Worm (Caenorhabditis elegans) whole organism, L3 larva: ENCODE data around the gene pgp-11.

Experiments
- R02D3.7 ChIP-seq: fragments of 150-350 bp; optimal IDR thresholded peaks from 2 replicates; lab custom pipeline; 2014; ENCODE audit warnings: missing biosample characterization, missing genetic modification characterization
- ama-1 ChIP-seq: fragments of 150-350 bp; optimal IDR thresholded peaks from 2 replicates; lab custom pipeline; 2018
- ceh-28 ChIP-seq: fragments of 150-350 bp; optimal IDR thresholded peaks from 2 replicates; lab custom pipeline; 2014; ENCODE audit warnings: missing biosample characterization, missing genetic modification reagents, missing genetic modification characterization
- ceh-82 ChIP-seq: fragments of 150-350 bp; optimal IDR thresholded peaks from 2 replicates; lab custom pipeline; 2014; ENCODE audit warnings: missing biosample characterization, missing genetic modification characterization
- ceh-9 ChIP-seq: sonication (generic microtip); optimal IDR thresholded peaks from 2 replicates; lab custom pipeline; 2018; ENCODE audit warnings: missing biosample characterization, missing genetic modification characterization
- daf-12 ChIP-seq: fragments of 150-350 bp; optimal IDR thresholded peaks from 2 replicates; lab custom pipeline; 2014; ENCODE audit warnings: missing biosample characterization, missing genetic modification reagents, missing genetic modification characterization
- egl-27 ChIP-seq: sonication (generic microtip); optimal IDR thresholded peaks from 4 replicates; lab custom pipeline; 2017; ENCODE audit warnings: missing biosample characterization, missing genetic modification reagents, missing genetic modification characterization
- egl-5 ChIP-seq: fragments of 150-350 bp; optimal IDR thresholded peaks from 2 replicates; lab custom pipeline; 2017; ENCODE audit warnings: missing biosample characterization, missing genetic modification reagents, missing genetic modification characterization, inconsistent platforms
- elt-2 ChIP-seq: sonication (generic microtip); optimal IDR thresholded peaks from 2 replicates; lab custom pipeline; 2016; ENCODE audit warnings: missing genetic modification reagents, mild to moderate bottlenecking, missing genetic modification characterization, missing compliant biosample characterization
- elt-3 ChIP-seq, 3 experiments: fragments of 150-350 bp in 1 of 3; sonication (generic microtip) in 2 of 3; optimal IDR thresholded peaks; 2 replicates in 2 of 3; 4 replicates in 1 of 3; lab custom pipeline; 2014 to 2017; ENCODE audit warnings: missing biosample characterization in 3 of 3, missing genetic modification characterization in 3 of 3
- eor-1 ChIP-seq, 2 experiments: fragments of 150-350 bp; optimal IDR thresholded peaks; 2 replicates each; lab custom pipeline; 2014 to 2018; ENCODE audit warnings: missing biosample characterization in 2 of 2, missing genetic modification characterization in 2 of 2
- fkh-10 ChIP-seq: sonication (generic microtip); optimal IDR thresholded peaks from 2 replicates; lab custom pipeline; 2017; ENCODE audit warnings: missing biosample characterization, missing genetic modification reagents, missing genetic modification characterization
- fos-1 ChIP-seq: fragments of 150-350 bp; optimal IDR thresholded peaks from 2 replicates; lab custom pipeline; 2014; ENCODE audit warnings: missing biosample characterization, missing genetic modification characterization
- hmg-11 ChIP-seq: sonication (generic microtip); optimal IDR thresholded peaks from 2 replicates; lab custom pipeline; 2016; ENCODE audit warnings: missing genetic modification characterization, missing compliant biosample characterization
- jun-1 ChIP-seq: fragments of 150-350 bp; optimal IDR thresholded peaks from 2 replicates; lab custom pipeline; 2014; ENCODE audit warnings: missing biosample characterization, missing genetic modification reagents, missing genetic modification characterization
- lin-15B ChIP-seq: fragments of 150-350 bp; optimal IDR thresholded peaks from 2 replicates; lab custom pipeline; 2014; ENCODE audit warnings: missing biosample characterization, missing genetic modification characterization
- lin-39 ChIP-seq: fragments of 150-350 bp; optimal IDR thresholded peaks from 2 replicates; lab custom pipeline; 2018; ENCODE audit warnings: missing biosample characterization, missing genetic modification reagents, missing genetic modification characterization
- lsy-12 ChIP-seq: sonication (generic microtip); optimal IDR thresholded peaks from 2 replicates; lab custom pipeline; 2016; ENCODE audit warnings: mild to moderate bottlenecking, missing genetic modification characterization, missing compliant biosample characterization
- mdl-1 ChIP-seq: fragments of 150-350 bp; optimal IDR thresholded peaks from 2 replicates; lab custom pipeline; 2014; ENCODE audit warnings: missing biosample characterization, missing genetic modification characterization
- mml-1 ChIP-seq: fragments of 150-350 bp; sonication (generic microtip); optimal IDR thresholded peaks from 3 replicates; lab custom pipeline; 2014; ENCODE audit warnings: missing biosample characterization, missing genetic modification characterization
- nhr-11 ChIP-seq: fragments of 150-350 bp; optimal IDR thresholded peaks from 2 replicates; lab custom pipeline; 2014; ENCODE audit warnings: missing biosample characterization, missing genetic modification characterization
- nhr-12 ChIP-seq: fragments of 150-350 bp; optimal IDR thresholded peaks from 2 replicates; lab custom pipeline; 2014; ENCODE audit warnings: missing biosample characterization, missing genetic modification characterization
- nhr-23 ChIP-seq: fragments of 150-350 bp; optimal IDR thresholded peaks from 2 replicates; lab custom pipeline; 2014; ENCODE audit warnings: missing biosample characterization, missing genetic modification reagents, missing genetic modification characterization
- nhr-237 ChIP-seq: fragments of 150-350 bp; optimal IDR thresholded peaks from 2 replicates; lab custom pipeline; 2014; ENCODE audit warnings: missing biosample characterization, missing genetic modification characterization
- nhr-28 ChIP-seq: fragments of 150-350 bp; optimal IDR thresholded peaks from 2 replicates; lab custom pipeline; 2014; ENCODE audit warnings: missing biosample characterization, missing genetic modification characterization
- nhr-43 ChIP-seq: sonication (generic microtip); optimal IDR thresholded peaks from 2 replicates; lab custom pipeline; 2016; ENCODE audit warnings: mild to moderate bottlenecking, missing genetic modification characterization, missing compliant biosample characterization; ENCODE audit not compliant: poor library complexity, severe bottlenecking
- nhr-67 ChIP-seq: fragments of 150-350 bp; optimal IDR thresholded peaks from 2 replicates; lab custom pipeline; 2014; ENCODE audit warnings: missing biosample characterization, missing genetic modification characterization
- nhr-76 ChIP-seq: fragments of 150-350 bp; sonication (generic microtip); optimal IDR thresholded peaks from 5 replicates; lab custom pipeline; 2014; ENCODE audit warnings: missing biosample characterization, missing genetic modification characterization
- nhr-77 ChIP-seq: fragments of 150-350 bp; optimal IDR thresholded peaks from 2 replicates; lab custom pipeline; 2014; ENCODE audit warnings: missing biosample characterization, missing genetic modification characterization
- skn-1 ChIP-seq: fragments of 150-350 bp; optimal IDR thresholded peaks from 2 replicates; lab custom pipeline; 2014; ENCODE audit warnings: missing biosample characterization, missing genetic modification characterization
- snpc-4 ChIP-seq: fragments of 150-350 bp; optimal IDR thresholded peaks from 2 replicates; lab custom pipeline; 2014; ENCODE audit warnings: missing biosample characterization, missing genetic modification characterization
- tbx-2 ChIP-seq: sonication (generic microtip); optimal IDR thresholded peaks from 2 replicates; lab custom pipeline; 2016; ENCODE audit warnings: mild to moderate bottlenecking, missing genetic modification characterization, missing compliant biosample characterization
- unc-39 ChIP-seq: sonication (generic microtip); optimal IDR thresholded peaks from 4 replicates; lab custom pipeline; 2017; ENCODE audit warnings: missing biosample characterization, missing genetic modification characterization
- unc-62 ChIP-seq: fragments of 150-350 bp; sonication (generic microtip); optimal IDR thresholded peaks from 4 replicates; lab custom pipeline; 2014; ENCODE audit warnings: missing biosample characterization, missing genetic modification reagents, missing genetic modification characterization

The pgp-11 gene

DNA sequence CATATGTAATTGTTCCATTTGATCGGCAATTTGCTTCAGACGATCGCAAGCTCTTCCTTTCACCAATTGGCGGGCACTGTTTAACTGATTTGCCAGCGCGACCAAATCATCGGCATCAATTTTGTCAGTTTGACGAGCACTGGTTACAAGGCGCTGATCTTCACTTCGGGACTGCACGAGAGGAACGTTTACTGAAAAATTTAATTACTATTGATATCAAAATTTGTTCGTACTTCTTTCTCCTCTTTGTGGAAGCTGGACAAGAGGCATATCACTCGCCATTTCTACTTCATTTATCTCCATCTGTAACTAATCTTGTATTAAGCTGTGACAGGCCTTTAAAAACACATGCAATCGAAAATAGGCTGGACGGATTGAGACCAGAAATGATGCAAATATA is 33.8 kb upstream of the pgp-11 start, which contains the start of gene C08B11.9:
Gene C08B11.9 (minus strand): TSS at position 307 of the 400 bp plus-strand sequence.
- TF ChIP-seq lin-39 (tag; lab: Kevin White, UChicago) (no peak), lsy-12 (tag; lab: Kevin White, UChicago) (no peak), nhr-237 (no peak)
- TF ChIP-seq, all 47 proteins: peak for 0

DNA sequence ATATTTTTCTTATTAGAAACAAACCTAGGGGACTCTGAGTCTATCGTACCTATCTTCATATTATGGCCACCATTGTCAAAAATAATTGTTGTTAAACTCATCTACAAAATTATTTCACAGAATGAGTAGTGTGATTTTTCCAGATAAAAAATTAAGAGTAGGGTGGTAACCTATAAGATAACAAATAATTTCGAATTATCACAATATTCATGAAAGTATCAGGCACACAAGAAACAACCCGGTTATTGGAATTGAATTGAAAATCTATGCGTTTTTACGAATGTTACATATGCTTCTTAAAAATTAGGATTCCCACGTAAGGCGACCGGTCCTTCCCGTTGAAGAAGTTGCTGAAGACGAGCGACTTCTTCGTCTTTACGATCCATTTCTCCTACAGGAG is 33.2 kb upstream of the pgp-11 start, which contains the start of gene arp-6:
Gene arp-6 (minus strand): TSS at position 101 of the 400 bp plus-strand sequence.
- TF ChIP-seq nhr-11 (tag; lab: Kevin White, UChicago) (no peak), lin-39 (tag; lab: Kevin White, UChicago) (no peak), nhr-28 (tag; lab: Kevin White, UChicago) (no peak), nhr-67 (tag; lab: Kevin White, UChicago) (no peak), nhr-237 (no peak), fkh-10 (GFP tag; lab: Kevin White, UChicago) (no peak), lsy-12 (tag; lab: Kevin White, UChicago) (no peak), hmg-11 (tag; lab: Kevin White, UChicago) (no peak), egl-27 (tag; lab: Kevin White, UChicago) (no peak), mdl-1 (tag; lab: Kevin White, UChicago) (no peak), unc-62 (GFP tag; lab: Kevin White, UChicago) (no peak), nhr-76 (no peak), egl-5 (tag; lab: Kevin White, UChicago) (no peak), elt-2 (tag; lab: Kevin White, UChicago) (no peak), ama-1 (lab: Kevin White, UChicago) (no peak), nhr-77 (tag; lab: Kevin White, UChicago) (no peak), mml-1 (tag; lab: Kevin White, UChicago) (no peak), R02D3.7 (tag; lab: Kevin White, UChicago) (no peak), fos-1 (tag; lab: Kevin White, UChicago) (no peak), elt-3 (tag; optimal IDR thresholded peaks at IDR 0.05; lab: Kevin White, UChicago) (no peak)
- TF ChIP-seq, all 47 proteins: peak for 0

DNA sequence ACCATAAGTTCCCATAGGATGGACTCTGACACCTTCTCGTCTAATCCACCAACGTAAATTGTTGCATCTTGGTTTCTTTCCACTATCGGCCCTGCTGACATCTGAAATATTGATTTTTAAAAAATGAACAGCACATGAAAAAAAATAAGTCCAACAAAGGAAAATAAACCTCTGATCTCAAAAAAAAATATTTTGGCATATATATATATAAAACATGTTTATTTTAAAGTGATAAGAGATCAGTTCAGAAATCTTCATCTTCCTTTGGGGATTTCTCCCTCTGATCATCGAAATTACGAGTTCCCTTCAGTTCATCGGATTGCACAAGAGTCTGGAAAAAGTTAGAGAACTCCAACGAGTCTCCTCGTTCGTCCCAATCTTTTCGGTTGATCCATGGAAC is 31.6 kb upstream of the pgp-11 start, which contains the start of gene sap-49:
Gene sap-49 (minus strand): TSS at position 101 of the 400 bp plus-strand sequence.
- TF ChIP-seq daf-12 (tag; lab: Kevin White, UChicago) (no peak), nhr-77 (tag; lab: Kevin White, UChicago) (no peak), skn-1 (no peak), nhr-23 (no peak), ceh-82 (tag; lab: Kevin White, UChicago) (no peak), lin-15B (tag; lab: Kevin White, UChicago) (no peak), ceh-28 (tag; lab: Kevin White, UChicago) (no peak), ceh-9 (tag; lab: Kevin White, UChicago) (no peak), jun-1 (no peak), snpc-4 (tag; lab: Kevin White, UChicago) (no peak), egl-5 (tag; lab: Kevin White, UChicago) (no peak), nhr-12 (tag; lab: Kevin White, UChicago) (no peak), egl-27 (tag; lab: Kevin White, UChicago) (no peak)

DNA sequence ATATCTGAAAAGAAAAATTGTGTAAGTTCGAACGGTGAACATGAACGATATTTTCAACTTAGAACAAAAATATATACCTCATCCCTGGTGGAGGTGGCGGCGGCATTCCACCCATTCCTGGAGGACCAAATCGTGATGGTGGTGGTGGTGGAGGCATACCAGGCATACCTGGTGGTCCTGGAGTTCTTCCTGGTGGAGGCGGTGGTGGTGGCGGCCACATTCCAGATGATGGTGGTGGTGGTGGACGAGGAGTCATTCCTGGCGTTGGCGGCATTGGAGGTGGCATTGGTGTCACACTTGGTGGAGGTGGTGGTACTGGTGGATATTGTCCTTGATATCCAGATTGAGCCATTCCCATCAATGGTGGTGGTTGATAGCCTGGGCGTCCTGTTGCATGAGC is 30.6 kb upstream of the pgp-11 start:
- TF ChIP-seq nhr-77 (tag; lab: Kevin White, UChicago) (no peak), unc-62 (GFP tag; lab: Kevin White, UChicago) (no peak), R02D3.7 (tag; lab: Kevin White, UChicago) (no peak), fos-1 (tag; lab: Kevin White, UChicago) (no peak), lin-39 (tag; lab: Kevin White, UChicago) (no peak), eor-1 (tag; optimal IDR thresholded peaks at IDR 0.05; lab: Kevin White, UChicago) (no peak), snpc-4 (tag; lab: Kevin White, UChicago) (no peak), ceh-82 (tag; lab: Kevin White, UChicago) (no peak), tbx-2 (tag; lab: Kevin White, UChicago) (no peak), nhr-23 (no peak), ceh-28 (tag; lab: Kevin White, UChicago) (no peak), skn-1 (no peak), nhr-11 (tag; lab: Kevin White, UChicago) (no peak), egl-27 (tag; lab: Kevin White, UChicago) (no peak), nhr-43 (tag; lab: Kevin White, UChicago) (no peak), unc-39 (tag; lab: Kevin White, UChicago) (no peak), egl-5 (tag; lab: Kevin White, UChicago) (no peak)
